Worm (Caenorhabditis elegans) whole organism, L4/young adult: Measurements from ENCODE around the gene sqrd-1.

Experiments
- W03F9.2 ChIP-seq: fragments of 150-350 bp; optimal IDR thresholded peaks from 2 replicates; lab custom pipeline; 2014; ENCODE audit warnings: missing biosample characterization, missing genetic modification characterization
- him-1 ChIP-seq: sonication (generic microtip); optimal IDR thresholded peaks from 2 replicates; lab custom pipeline; 2016; ENCODE audit warnings: missing genotype, missing genetic modification reagents, missing genetic modification characterization, missing compliant biosample characterization

DNA sequence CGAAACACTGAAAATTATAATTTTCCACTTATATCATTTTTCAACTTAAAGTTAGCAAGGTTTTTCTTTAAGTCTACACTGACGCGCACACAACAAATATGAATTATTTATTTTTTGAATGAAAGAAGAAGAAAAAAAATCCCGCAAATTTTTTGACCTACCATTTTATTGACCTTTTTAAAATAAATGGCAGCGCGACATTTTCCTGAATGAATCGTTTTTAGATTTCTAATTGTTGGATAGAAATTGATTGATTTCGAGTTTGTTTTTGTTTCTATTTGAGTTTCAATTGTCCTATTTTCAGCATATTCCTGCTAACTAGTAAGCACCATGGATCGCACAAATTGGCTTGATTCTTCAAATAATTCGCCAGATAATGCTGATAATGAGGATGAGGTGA lies 26.5 kb upstream of the sqrd-1 start, which contains the start of gene K01G12.3:
- TF ChIP-seq him-1 (tag; lab: Kevin White, UChicago) (no peak), W03F9.2 (no peak)
